Fruit fly (Drosophila melanogaster): ENCODE measurements around the gene Ect3.

Gene Ect3

dm6 chr3R:12010202-12010824, 11.2 kb downstream of the Ect3 start, which contains the start of the genes KLHL18 and GCC185 (continued):
- TF ChIP-seq CG34376 (GFP tag; optimal IDR thresholded peaks at IDR 0.05) (no peak), pfk (GFP tag; optimal IDR thresholded peaks at IDR 0.05) (no peak), CG4328 (GFP tag; optimal IDR thresholded peaks at IDR 0.05) (peak; percentile 13), CG6689 (GFP tag; IDR thresholded peaks at IDR 0.05) (peak; percentile 100), CG14860 (GFP tag; IDR thresholded peaks at IDR 0.05; ENCODE audit: partially characterized antibody) (peak; percentile 84), mirr (GFP tag; optimal IDR thresholded peaks at IDR 0.05) (no peak), CG42726 (GFP tag; IDR thresholded peaks at IDR 0.05; ENCODE audit: partially characterized antibody) (0 out of 2 replicates have a peak, but pooled peaks have one; percentile 37), CkIIα-i1 (GFP tag; IDR thresholded peaks at IDR 0.05) (no peak), fru (optimal IDR thresholded peaks at IDR 0.05) (no peak), CG18262 (tag; optimal IDR thresholded peaks at IDR 0.05) (peak; percentile 72), CG9609 (GFP tag; optimal IDR thresholded peaks at IDR 0.05) (peak; percentile 24), CG32532 (GFP tag; IDR thresholded peaks at IDR 0.05) (peak; percentile 71), nerfin-2 (GFP tag; IDR thresholded peaks at IDR 0.05; ENCODE audit: partially characterized antibody) (peak; percentile 57), mam (GFP tag; optimal IDR thresholded peaks at IDR 0.05) (peak; percentile 85), pita (GFP tag; optimal IDR thresholded peaks at IDR 0.05) (no peak), GATAe (GFP tag; conservative IDR thresholded peaks at IDR 0.05) (0 out of 2 replicates have a peak, but pooled peaks have one; percentile 42), zen (tag; optimal IDR thresholded peaks at IDR 0.05) (peak; percentile 78), Mad (GFP tag; optimal IDR thresholded peaks at IDR 0.05) (peak; percentile 65), tio (GFP tag; optimal IDR thresholded peaks at IDR 0.05) (no peak), CG16779 (GFP tag; IDR thresholded peaks at IDR 0.05) (no peak), Dek (tag; optimal IDR thresholded peaks at IDR 0.05) (peak; percentile 73), CG12155 (GFP tag; optimal IDR thresholded peaks at IDR 0.05) (peak; percentile 83), CG17912 (GFP tag; optimal IDR thresholded peaks at IDR 0.05) (no peak), her (GFP tag; optimal IDR thresholded peaks at IDR 0.05) (no peak), tap (tag; optimal IDR thresholded peaks at IDR 0.05) (no peak), CG13775 (GFP tag; optimal IDR thresholded peaks at IDR 0.05) (peak; percentile 81), pzg (GFP tag; optimal IDR thresholded peaks at IDR 0.05) (peak; percentile 42), dmrt11E (tag; optimal IDR thresholded peaks at IDR 0.05) (peak; percentile 81), seq (GFP tag; IDR thresholded peaks at IDR 0.05) (no peak), cato (GFP tag; optimal IDR thresholded peaks at IDR 0.05; ENCODE audit: borderline replicate concordance) (peak; percentile 71), CG17186 (GFP tag; optimal IDR thresholded peaks at IDR 0.05) (no peak), wor (GFP tag; IDR thresholded peaks at IDR 0.05) (no peak), Eip74EF (GFP tag; optimal IDR thresholded peaks at IDR 0.05) (no peak), CG15696 (tag; optimal IDR thresholded peaks at IDR 0.05) (peak; percentile 84), lov (optimal IDR thresholded peaks at IDR 0.05) (no peak), lov (GFP tag; IDR thresholded peaks at IDR 0.05) (no peak), CHES-1-like (GFP tag; optimal IDR thresholded peaks at IDR 0.05) (peak; percentile 47), Sox102F (GFP tag; optimal IDR thresholded peaks at IDR 0.05) (peak; percentile 62), CG7372 (GFP tag; IDR thresholded peaks at IDR 0.05) (peak; percentile 64), jing (GFP tag; optimal IDR thresholded peaks at IDR 0.05) (no peak), tup (GFP tag; optimal IDR thresholded peaks at IDR 0.05) (no peak), esg (GFP tag; conservative IDR thresholded peaks at IDR 0.05) (peak; percentile 70), Sox100B (GFP tag; optimal IDR thresholded peaks at IDR 0.05) (no peak), CG13424 (tag; optimal IDR thresholded peaks at IDR 0.05) (peak; percentile 73), jumu (GFP tag; optimal IDR thresholded peaks at IDR 0.05) (peak; percentile 66), eyg (GFP tag; optimal IDR thresholded peaks at IDR 0.05) (no peak), CG8359 (GFP tag; optimal IDR thresholded peaks at IDR 0.05; ENCODE audit: borderline replicate concordance) (no peak), CG4360 (GFP tag; IDR thresholded peaks at IDR 0.05) (no peak), p53 (GFP tag; optimal IDR thresholded peaks at IDR 0.05) (no peak), CG8281 (tag; optimal IDR thresholded peaks at IDR 0.05) (peak; percentile 35)

All from whole organism, embryonic.